Worm (Caenorhabditis elegans): ENCODE results near the gene F10G2.1.
"Not testable (repeated sequence)": the region's sequence is repeated elsewhere in the genome, so short reads cannot be mapped to it uniquely, and the experiment has no call there.

F10G2.1 gene

DNA sequence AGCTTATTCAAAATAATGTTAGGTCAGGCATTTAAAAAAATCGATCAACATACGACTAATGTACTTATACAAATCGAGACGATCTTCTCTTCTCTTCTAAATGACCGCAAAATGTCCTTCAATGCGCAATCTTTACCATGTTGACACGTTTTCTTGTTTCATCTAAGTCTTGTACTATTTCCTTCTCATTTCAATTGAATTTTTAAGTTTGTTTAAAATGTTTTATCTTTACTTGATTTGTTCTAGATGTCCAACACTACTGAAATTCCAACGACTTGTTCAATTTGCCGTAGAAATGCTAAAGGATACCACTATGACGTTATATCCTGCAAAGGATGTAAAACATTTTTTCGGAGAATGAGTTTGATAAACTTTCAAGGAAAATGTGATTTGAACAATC is 9.6 kb downstream of the F10G2.1 start, which contains the start of the genes nhr-263 and nhr-148:
Gene nhr-263, minus strand, starts transcription at position 101 of the 400 bp plus-strand sequence.
Gene nhr-148, plus strand, starts transcription at position 215 of the 400 bp plus-strand sequence.
- peak; percentile 37 for TF ChIP-seq sma-9 (GFP tag; optimal IDR thresholded peaks at IDR 0.05)
- no peak for TF ChIP-seq sma-9 (tag; optimal IDR thresholded peaks at IDR 0.05)
- no peak for TF ChIP-seq mab-5 (tag; optimal IDR thresholded peaks at IDR 0.05)

DNA sequence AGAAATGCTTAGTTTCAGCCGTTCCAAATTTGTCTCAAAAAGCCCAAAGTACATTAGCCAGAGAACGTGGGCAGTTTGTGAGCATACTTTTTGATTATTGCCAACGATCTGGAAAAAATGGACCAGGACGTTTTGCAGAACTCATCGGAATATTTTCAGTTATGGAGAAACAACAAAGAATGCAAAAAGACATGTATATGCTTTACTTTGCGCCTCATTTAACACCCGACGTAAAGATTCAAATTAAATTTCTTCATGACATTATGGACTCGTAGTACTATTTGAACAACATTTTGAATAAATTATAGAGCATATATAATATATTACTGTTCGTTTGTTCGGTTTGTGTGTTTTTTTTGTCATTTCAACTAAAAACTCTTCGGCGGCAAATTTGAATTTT is 11.2 kb downstream of the F10G2.1 start, which contains the start of gene srh-244:
Gene srh-244, plus strand, starts transcription at position 301 of the 400 bp plus-strand sequence.
- TF ChIP-seq lin-39 (tag; optimal IDR thresholded peaks at IDR 0.05) (no peak), C34F6.9 (tag; optimal IDR thresholded peaks at IDR 0.05) (no peak), nhr-21 (tag; optimal IDR thresholded peaks at IDR 0.05) (no peak), crh-2 (tag; optimal IDR thresholded peaks at IDR 0.05) (no peak), nhr-11 (tag; optimal IDR thresholded peaks at IDR 0.05) (no peak), skn-1 (tag; optimal IDR thresholded peaks at IDR 0.05) (no peak), gmeb-1 (tag; optimal IDR thresholded peaks at IDR 0.05) (no peak), dmd-4 (tag; optimal IDR thresholded peaks at IDR 0.05) (no peak), sma-9 (GFP tag; optimal IDR thresholded peaks at IDR 0.05) (no peak), sma-9 (tag; optimal IDR thresholded peaks at IDR 0.05) (no peak)

DNA sequence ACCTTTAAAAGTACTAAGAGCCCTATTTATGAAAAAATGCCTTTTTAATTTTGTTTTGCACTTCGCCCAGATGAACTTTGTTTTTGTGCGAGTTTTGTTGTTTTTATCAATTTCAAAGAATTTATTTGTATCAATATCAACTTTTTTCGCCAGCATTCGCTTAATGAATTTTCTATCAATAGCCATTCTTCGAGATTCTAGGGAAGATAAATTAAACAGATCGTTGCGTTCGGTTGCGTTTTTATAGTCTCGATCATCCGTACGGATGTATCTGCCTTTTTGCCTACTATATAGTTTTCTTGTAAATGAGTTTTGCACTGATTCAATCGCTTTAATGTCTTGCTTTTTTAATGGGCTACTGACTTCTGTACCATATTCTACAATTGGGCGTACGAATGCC is 13.1 kb downstream of the F10G2.1 start, which contains the start of gene nhr-147:
Gene nhr-147, plus strand, starts transcription at position 301 of the 400 bp plus-strand sequence.
- not testable (repeated sequence) for TF ChIP-seq ztf-4, elt-1, elt-3 (tag; optimal IDR thresholded peaks at IDR 0.05)

DNA sequence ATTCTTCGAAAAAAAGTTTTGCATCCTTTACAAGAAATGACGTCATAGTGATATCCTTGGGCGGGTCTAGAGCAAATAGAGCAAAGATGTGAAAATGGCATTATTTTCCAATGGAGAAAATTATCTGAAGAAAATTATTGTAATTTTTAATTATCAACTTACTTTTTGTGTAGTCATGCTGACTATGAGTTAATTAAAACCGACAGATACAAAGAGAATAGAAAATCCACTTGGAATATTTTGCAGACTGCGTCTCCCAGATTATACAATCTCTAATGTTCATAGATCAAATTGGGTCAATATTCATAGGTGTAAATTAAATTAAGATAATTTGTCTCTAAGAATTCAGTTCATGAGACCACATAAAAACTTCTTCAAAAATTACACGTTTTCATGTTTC is 17.2 kb downstream of the F10G2.1 start, which contains the start of gene nhr-149:
Gene nhr-149, minus strand, starts transcription at position 101 of the 400 bp plus-strand sequence.
- TF ChIP-seq lin-11 (tag; optimal IDR thresholded peaks at IDR 0.05): no peak
- TF ChIP-seq dmd-4 (tag; optimal IDR thresholded peaks at IDR 0.05): no peak
- no peak for TF ChIP-seq lin-13 (GFP tag; optimal IDR thresholded peaks at IDR 0.05)
- no peak for TF ChIP-seq nhr-23 (tag; optimal IDR thresholded peaks at IDR 0.05)
- no peak for TF ChIP-seq sma-3 (GFP tag; optimal IDR thresholded peaks at IDR 0.05)
- no peak for TF ChIP-seq nhr-77 (tag; optimal IDR thresholded peaks at IDR 0.05)
- no peak for TF ChIP-seq ceh-82 (tag; optimal IDR thresholded peaks at IDR 0.05)

DNA sequence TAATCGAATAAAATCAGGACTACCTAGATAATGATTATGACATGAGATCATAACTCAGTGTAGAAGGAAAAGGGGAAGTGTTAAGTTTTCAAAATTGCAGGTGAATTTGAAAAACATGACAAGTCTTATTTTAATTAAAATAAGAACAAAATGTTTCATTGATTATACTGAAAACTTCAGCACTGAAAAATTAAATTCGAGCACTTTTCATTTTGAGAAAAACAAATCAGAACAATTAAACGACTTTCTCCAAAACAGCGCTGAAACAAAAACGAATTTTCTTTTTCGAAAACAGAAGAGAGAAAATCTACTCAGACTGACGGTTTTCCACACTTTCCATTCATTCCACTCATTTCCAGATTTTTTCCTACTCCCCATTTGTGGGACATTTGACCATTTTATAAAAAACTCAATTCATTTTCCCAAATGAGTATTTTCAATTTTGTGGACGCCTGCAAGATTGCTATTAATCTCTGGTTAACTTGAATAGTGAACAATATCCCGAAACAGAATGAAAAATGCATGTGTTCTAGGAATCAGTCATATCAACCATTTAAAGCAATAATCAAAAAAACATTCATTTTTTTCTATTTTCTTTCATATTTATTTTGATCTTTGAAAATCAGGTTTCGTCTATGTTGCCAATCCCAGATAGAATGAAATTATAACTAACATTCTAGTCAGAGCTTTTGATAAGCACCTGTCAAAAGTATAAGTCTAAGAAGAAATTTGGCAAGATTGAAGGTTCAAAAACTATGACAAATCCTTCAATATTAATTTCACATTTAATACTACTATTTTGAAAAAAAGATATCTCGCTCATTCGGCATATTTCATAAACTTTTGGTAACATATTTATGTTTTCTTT is 20.1 kb downstream of the F10G2.1 start, which contains the start of the genes srh-231 and srh-275:
Gene srh-231, minus strand, starts transcription at position 51 of the 868 bp plus-strand sequence.
Gene srh-275, plus strand, starts transcription at position 818 of the 868 bp plus-strand sequence.
- no peak for TF ChIP-seq ztf-1 (GFP tag; conservative IDR thresholded peaks at IDR 0.05)
- no peak for TF ChIP-seq ztf-4 (tag; optimal IDR thresholded peaks at IDR 0.05)
- no peak for TF ChIP-seq blmp-1 (tag; optimal IDR thresholded peaks at IDR 0.05; ENCODE audit: insufficient read depth)
- TF ChIP-seq lin-11 (tag; optimal IDR thresholded peaks at IDR 0.05): no peak
- no peak for TF ChIP-seq sma-9 (GFP tag; optimal IDR thresholded peaks at IDR 0.05)
- TF ChIP-seq sma-9 (tag; optimal IDR thresholded peaks at IDR 0.05): no peak
- TF ChIP-seq elt-1 (tag; optimal IDR thresholded peaks at IDR 0.05): no peak
- no peak for TF ChIP-seq lin-13 (GFP tag; optimal IDR thresholded peaks at IDR 0.05)
- TF ChIP-seq R02D3.7 (tag; optimal IDR thresholded peaks at IDR 0.05): no peak
- no peak for TF ChIP-seq snpc-4 (tag; optimal IDR thresholded peaks at IDR 0.05)
- TF ChIP-seq crh-2 (tag; optimal IDR thresholded peaks at IDR 0.05): no peak
- TF ChIP-seq Y55F3AM.14 (GFP tag; optimal IDR thresholded peaks at IDR 0.05): no peak
- no peak for TF ChIP-seq elt-3 (tag; optimal IDR thresholded peaks at IDR 0.05)

DNA sequence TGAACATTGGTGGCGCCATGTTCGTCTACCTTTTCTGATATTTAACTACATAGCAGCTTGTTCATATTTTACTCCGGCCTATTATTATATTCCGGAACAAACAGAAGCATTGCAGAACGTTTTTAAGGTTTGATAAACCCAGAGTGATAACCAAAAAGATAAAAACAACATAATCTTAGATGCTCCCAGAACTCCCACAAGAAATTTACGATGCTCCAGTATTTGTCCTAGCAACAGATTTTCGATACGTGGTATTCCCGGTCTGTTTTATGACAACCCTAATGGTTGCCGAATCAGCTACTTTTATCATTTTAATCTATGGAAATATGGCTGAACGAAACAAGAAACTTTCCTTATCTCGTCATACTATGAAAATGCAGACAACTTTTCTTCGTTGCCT is 21.2 kb downstream of the F10G2.1 start:
- TF ChIP-seq ZK546.5 (tag; optimal IDR thresholded peaks at IDR 0.05): no peak
- no peak for TF ChIP-seq ceh-16 (tag; optimal IDR thresholded peaks at IDR 0.05)
- no peak for TF ChIP-seq nhr-77 (tag; optimal IDR thresholded peaks at IDR 0.05)
- no peak for TF ChIP-seq fos-1 (tag; optimal IDR thresholded peaks at IDR 0.05)
- TF ChIP-seq gmeb-1 (tag; optimal IDR thresholded peaks at IDR 0.05): no peak
- TF ChIP-seq lin-11 (tag; optimal IDR thresholded peaks at IDR 0.05): no peak
- TF ChIP-seq egl-27 (tag; optimal IDR thresholded peaks at IDR 0.05): no peak
- no peak for TF ChIP-seq ztf-1 (GFP tag; conservative IDR thresholded peaks at IDR 0.05)
- TF ChIP-seq ztf-4 (tag; optimal IDR thresholded peaks at IDR 0.05): no peak
- TF ChIP-seq nhr-6 (tag; optimal IDR thresholded peaks at IDR 0.05): no peak
- no peak for TF ChIP-seq aly-2 (tag; optimal IDR thresholded peaks at IDR 0.05)
- TF ChIP-seq mdl-1 (tag; optimal IDR thresholded peaks at IDR 0.05): no peak
- TF ChIP-seq C34F6.9 (tag; optimal IDR thresholded peaks at IDR 0.05): no peak
- no peak for TF ChIP-seq lin-39 (tag; optimal IDR thresholded peaks at IDR 0.05)
- TF ChIP-seq ama-1 (optimal IDR thresholded peaks at IDR 0.05): no peak
- no peak for TF ChIP-seq nhr-12 (tag; optimal IDR thresholded peaks at IDR 0.05)
- no peak for TF ChIP-seq ztf-11 (tag; optimal IDR thresholded peaks at IDR 0.05)

Measured in whole organism, L2 larva.